Worm (Caenorhabditis elegans): ENCODE measurements around the gene C01G6.9.
A peak's percentile ranks its signal among the peaks of the same experiment; 100 is the strongest.

The C01G6.9 gene

ce11 chrII:9266755-9267154 lies 28.9 kb downstream of the C01G6.9 start, which contains the start of gene C01G6.2:
C01G6.2 (plus strand) TSS chrII:9267055.
- TF ChIP-seq unc-39 (tag; optimal IDR thresholded peaks at IDR 0.05) (no peak), nhr-76 (tag; optimal IDR thresholded peaks at IDR 0.05) (no peak), nhr-2 (tag; optimal IDR thresholded peaks at IDR 0.05) (no peak), ceh-39 (tag; optimal IDR thresholded peaks at IDR 0.05) (no peak), lsy-2 (tag; optimal IDR thresholded peaks at IDR 0.05) (no peak), ham-2 (GFP tag; optimal IDR thresholded peaks at IDR 0.05) (no peak)

- TF ChIP-seq ham-2 (GFP tag; optimal IDR thresholded peaks at IDR 0.05), result peak; percentile 56
- peak; percentile 33 for TF ChIP-seq nhr-2 (tag; optimal IDR thresholded peaks at IDR 0.05)
- TF ChIP-seq ceh-83 (GFP tag; optimal IDR thresholded peaks at IDR 0.05), result no peak
- peak; percentile 23 for TF ChIP-seq mls-2 (tag; optimal IDR thresholded peaks at IDR 0.05)
Measured at ce11 chrII:9266252-9266651, 29.4 kb downstream of the C01G6.9 start.

ce11 chrII:9265705-9266104 lies 29.9 kb downstream of the C01G6.9 start:
- TF ChIP-seq ham-2 (GFP tag; optimal IDR thresholded peaks at IDR 0.05) (no peak), unc-39 (tag; optimal IDR thresholded peaks at IDR 0.05) (no peak), ceh-83 (GFP tag; optimal IDR thresholded peaks at IDR 0.05) (no peak), ces-1 (GFP tag; optimal IDR thresholded peaks at IDR 0.05) (peak; percentile 81), lsy-2 (tag; optimal IDR thresholded peaks at IDR 0.05) (no peak)

ce11 chrII:9264689-9265278 lies 30.8 kb downstream of the C01G6.9 start:
- TF ChIP-seq unc-62 (GFP tag; optimal IDR thresholded peaks at IDR 0.05) (peak; percentile 86), ceh-83 (GFP tag; optimal IDR thresholded peaks at IDR 0.05) (no peak), unc-120 (tag; optimal IDR thresholded peaks at IDR 0.05; ENCODE audit: poor library complexity, severe bottlenecking) (peak; percentile 66), tbx-8 (GFP tag; optimal IDR thresholded peaks at IDR 0.05) (no peak), ztf-11 (tag; optimal IDR thresholded peaks at IDR 0.05) (no peak), ceh-43 (GFP tag; optimal IDR thresholded peaks at IDR 0.05) (no peak), sem-2 (GFP tag; optimal IDR thresholded peaks at IDR 0.05) (no peak), zip-8 (tag; optimal IDR thresholded peaks at IDR 0.05) (no peak), bed-3 (GFP tag; optimal IDR thresholded peaks at IDR 0.05) (no peak), drap-1 (GFP tag; optimal IDR thresholded peaks at IDR 0.05) (no peak), ceh-39 (tag; optimal IDR thresholded peaks at IDR 0.05) (no peak), hlh-1 (tag; optimal IDR thresholded peaks at IDR 0.05) (peak; percentile 79), M03D4.4 (tag; optimal IDR thresholded peaks at IDR 0.05) (no peak), ces-1 (GFP tag; optimal IDR thresholded peaks at IDR 0.05) (peak; percentile 16), lin-13 (tag; optimal IDR thresholded peaks at IDR 0.05) (no peak), sptf-1 (tag; optimal IDR thresholded peaks at IDR 0.05) (no peak), elt-3 (tag; optimal IDR thresholded peaks at IDR 0.05) (no peak), cnd-1 (tag; optimal IDR thresholded peaks at IDR 0.05) (peak; percentile 39), nhr-76 (tag; optimal IDR thresholded peaks at IDR 0.05) (no peak), nhr-12 (tag; optimal IDR thresholded peaks at IDR 0.05) (no peak), nhr-2 (tag; optimal IDR thresholded peaks at IDR 0.05) (no peak), lin-32 (GFP tag; optimal IDR thresholded peaks at IDR 0.05) (peak; percentile 70), mab-5 (tag; optimal IDR thresholded peaks at IDR 0.05) (peak; percentile 90)

- peak; percentile 24 for TF ChIP-seq unc-120 (tag; optimal IDR thresholded peaks at IDR 0.05; ENCODE audit: poor library complexity, severe bottlenecking)
- no peak for TF ChIP-seq lin-32 (GFP tag; optimal IDR thresholded peaks at IDR 0.05)
- TF ChIP-seq cnd-1 (tag; optimal IDR thresholded peaks at IDR 0.05), result no peak
- TF ChIP-seq ceh-43 (GFP tag; optimal IDR thresholded peaks at IDR 0.05), result no peak
- no peak for TF ChIP-seq ham-2 (GFP tag; optimal IDR thresholded peaks at IDR 0.05)
- no peak for TF ChIP-seq lsy-2 (tag; optimal IDR thresholded peaks at IDR 0.05)
- peak; percentile 6 for TF ChIP-seq ces-1 (GFP tag; optimal IDR thresholded peaks at IDR 0.05)
- no peak for TF ChIP-seq ceh-83 (GFP tag; optimal IDR thresholded peaks at IDR 0.05)
- TF ChIP-seq blmp-1 (tag; optimal IDR thresholded peaks at IDR 0.05), result no peak
- no peak for TF ChIP-seq ztf-11 (tag; optimal IDR thresholded peaks at IDR 0.05)
Measured at ce11 chrII:9263784-9264183, 31.8 kb downstream of the C01G6.9 start.

- TF ChIP-seq flh-1 (GFP tag; optimal IDR thresholded peaks at IDR 0.05) (no peak), mls-2 (tag; optimal IDR thresholded peaks at IDR 0.05) (peak; percentile 49), tbx-8 (GFP tag; optimal IDR thresholded peaks at IDR 0.05) (peak; percentile 61), hlh-1 (tag; optimal IDR thresholded peaks at IDR 0.05) (peak; percentile 96), cnd-1 (tag; optimal IDR thresholded peaks at IDR 0.05) (peak; percentile 67), nhr-28 (tag; optimal IDR thresholded peaks at IDR 0.05) (no peak), sem-2 (GFP tag; optimal IDR thresholded peaks at IDR 0.05) (no peak), sptf-1 (tag; optimal IDR thresholded peaks at IDR 0.05) (peak; percentile 24), unc-62 (GFP tag; optimal IDR thresholded peaks at IDR 0.05) (peak; percentile 59), lin-13 (tag; optimal IDR thresholded peaks at IDR 0.05) (peak; percentile 3), lin-32 (GFP tag; optimal IDR thresholded peaks at IDR 0.05) (peak; percentile 32), elt-1 (tag; optimal IDR thresholded peaks at IDR 0.05; ENCODE audit: borderline replicate concordance, insufficient read depth) (no peak), M03D4.4 (tag; optimal IDR thresholded peaks at IDR 0.05) (peak; percentile 56), unc-120 (tag; optimal IDR thresholded peaks at IDR 0.05; ENCODE audit: poor library complexity, severe bottlenecking) (no peak), nhr-12 (tag; optimal IDR thresholded peaks at IDR 0.05) (no peak), nhr-2 (tag; optimal IDR thresholded peaks at IDR 0.05) (peak; percentile 90), mep-1 (tag; optimal IDR thresholded peaks at IDR 0.05) (no peak), ztf-11 (tag; optimal IDR thresholded peaks at IDR 0.05) (no peak)
Measured at ce11 chrII:9262845-9263402, 32.7 kb downstream of the C01G6.9 start.

All from whole organism, mixed stage, embryonic.